Fruit fly (Drosophila melanogaster) whole organism, embryonic: ENCODE data around the gene brat.

ENCODE experiments used
- Ada2b ChIP-seq: fragments of 200-800 bp; sonication (Bioruptor generic); IDR thresholded peaks from 2 replicates; pipeline ENCODE4 v1.3.6; 2022; ENCODE audit warnings: missing biosample characterization, missing genetic modification characterization
- Awh ChIP-seq: fragments of 200-800 bp; sonication (Bioruptor generic); IDR thresholded peaks from 2 replicates; pipeline ENCODE4, ENCODE4 v1.3.6; 2022; ENCODE audit warnings: missing biosample characterization, missing genetic modification characterization
- Bdp1 ChIP-seq: fragments of 200-800 bp; sonication (Bioruptor generic); optimal IDR thresholded peaks from 3 replicates; lab custom pipeline; 2016; ENCODE audit warnings: missing biosample characterization, missing genetic modification characterization
- CG10321 ChIP-seq: fragments of 200-800 bp; sonication (Bioruptor generic); IDR thresholded peaks from 2 replicates; pipeline ENCODE4 v1.3.6; 2022; ENCODE audit warnings: missing biosample characterization, missing genetic modification characterization
- CG13123 ChIP-seq: fragments of 200-800 bp; sonication (Bioruptor generic); optimal IDR thresholded peaks from 2 replicates; lab custom pipeline; 2016; ENCODE audit warnings: missing biosample characterization, missing genetic modification characterization
- CG13894 ChIP-seq: fragments of 200-800 bp; sonication (Bioruptor generic); optimal IDR thresholded peaks from 3 replicates; lab custom pipeline; 2018; ENCODE audit warnings: missing biosample characterization, mild to moderate bottlenecking, missing genetic modification characterization, moderate library complexity
- CG14710 ChIP-seq: fragments of 200-800 bp; sonication (Bioruptor generic); optimal IDR thresholded peaks from 3 replicates; lab custom pipeline; 2019; ENCODE audit warnings: missing biosample characterization, mild to moderate bottlenecking, missing genetic modification characterization, moderate library complexity
- CG15269 ChIP-seq: fragments of 200-800 bp; sonication (Bioruptor generic); optimal IDR thresholded peaks from 2 replicates; lab custom pipeline; 2018; ENCODE audit warnings: missing biosample characterization, mild to moderate bottlenecking, missing genetic modification characterization, moderate library complexity
- CG15696 ChIP-seq: fragments of 200-800 bp; sonication (Bioruptor generic); optimal IDR thresholded peaks from 2 replicates; lab custom pipeline; 2019; ENCODE audit warnings: missing biosample characterization, mild to moderate bottlenecking, missing genetic modification characterization, moderate library complexity
- CG2120 ChIP-seq: fragments of 200-800 bp; sonication (Bioruptor generic); optimal IDR thresholded peaks from 3 replicates; lab custom pipeline; 2016; ENCODE audit warnings: missing biosample characterization, missing genetic modification characterization
- CG2199 ChIP-seq: fragments of 200-800 bp; sonication (Bioruptor generic); IDR thresholded peaks from 3 replicates; pipeline ENCODE4 v1.3.6; 2022; ENCODE audit warnings: missing biosample characterization, missing genetic modification characterization
- CG3065 ChIP-seq: fragments of 200-800 bp; sonication (Bioruptor generic); optimal IDR thresholded peaks from 2 replicates; lab custom pipeline; 2016; ENCODE audit warnings: missing biosample characterization, missing genetic modification characterization
- CG4854 ChIP-seq: fragments of 200-800 bp; sonication (Bioruptor generic); optimal IDR thresholded peaks from 2 replicates; lab custom pipeline; 2016; ENCODE audit warnings: missing biosample characterization, missing genetic modification characterization, inconsistent platforms
- CG7357 ChIP-seq: fragments of 200-800 bp; sonication (Bioruptor generic); IDR thresholded peaks from 3 replicates; pipeline ENCODE4 v1.3.6; 2022; ENCODE audit warnings: missing biosample characterization, missing genetic modification characterization
- CG7372 ChIP-seq: fragments of 200-800 bp; sonication (Bioruptor generic); IDR thresholded peaks from 2 replicates; pipeline ENCODE4 v1.3.6; 2022; ENCODE audit warnings: missing biosample characterization, missing genetic modification characterization
- CG7786 ChIP-seq: fragments of 200-800 bp; sonication (Bioruptor generic); optimal IDR thresholded peaks from 2 replicates; lab custom pipeline; 2016; ENCODE audit warnings: missing biosample characterization, missing genetic modification characterization
- Eip74EF ChIP-seq, 2 experiments: fragments of 200-800 bp in 1 of 2; fragments of >200 bp in 1 of 2; sonication (Bioruptor generic) in 1 of 2; optimal IDR thresholded peaks; 2 replicates each; lab custom pipeline; 2017 to 2019; ENCODE audit warnings: missing biosample characterization in 2 of 2, missing genetic modification characterization in 2 of 2, mild to moderate bottlenecking in 1 of 2, moderate library complexity in 1 of 2
- HLH4C ChIP-seq: fragments of 200-800 bp; sonication (Bioruptor generic); IDR thresholded peaks from 3 replicates; pipeline ENCODE4 v1.3.6; 2022; ENCODE audit warnings: missing biosample characterization, missing genetic modification characterization; ENCODE audit not compliant: partially characterized antibody
- Hmr ChIP-seq: fragments of 200-800 bp; sonication (Bioruptor generic); optimal IDR thresholded peaks from 3 replicates; lab custom pipeline; 2017; ENCODE audit warnings: mild to moderate bottlenecking, missing biosample characterization, missing genetic modification reagents, missing genetic modification characterization
- Lhr ChIP-seq: fragments of 200-800 bp; sonication (Bioruptor generic); optimal IDR thresholded peaks from 3 replicates; lab custom pipeline; 2017; ENCODE audit warnings: mild to moderate bottlenecking, missing biosample characterization, missing genetic modification reagents, missing genetic modification characterization
- Med ChIP-seq: fragments of 200-800 bp; sonication (Bioruptor generic); peaks from one replicate; lab custom pipeline; 2016; ENCODE audit warnings: missing biosample characterization, missing genetic modification characterization, mild to moderate bottlenecking, inconsistent platforms, moderate library complexity
- Oaz ChIP-seq: fragments of 200-800 bp; sonication (Bioruptor generic); IDR thresholded peaks from 2 replicates; pipeline ENCODE4 v1.3.6; 2022; ENCODE audit warnings: missing biosample characterization, missing genetic modification characterization
- PHDP ChIP-seq: fragments of 200-800 bp; sonication (Bioruptor generic); optimal IDR thresholded peaks from 3 replicates; lab custom pipeline; 2018; ENCODE audit warnings: missing biosample characterization, mild to moderate bottlenecking, missing genetic modification characterization, moderate library complexity
- Ptx1 ChIP-seq: fragments of 200-800 bp; sonication (Bioruptor generic); IDR thresholded peaks from 2 replicates; pipeline ENCODE4 v1.3.6; 2022; ENCODE audit warnings: missing biosample characterization, missing genetic modification characterization
- Sox100B ChIP-seq: fragments of 200-800 bp; sonication (Bioruptor generic); optimal IDR thresholded peaks from 3 replicates; lab custom pipeline; 2018; ENCODE audit warnings: missing biosample characterization, mild to moderate bottlenecking, missing genetic modification characterization
- al ChIP-seq: fragments of 200-800 bp; sonication (Bioruptor generic); IDR thresholded peaks from 2 replicates; pipeline ENCODE4 v1.3.6; 2022; ENCODE audit warnings: missing biosample characterization, missing genetic modification characterization
- bab2 ChIP-seq: fragments of 200-800 bp; sonication (Bioruptor generic); optimal IDR thresholded peaks from 2 replicates; lab custom pipeline; 2016; ENCODE audit warnings: missing biosample characterization, missing genetic modification characterization
- chinmo ChIP-seq: fragments of 200-800 bp; sonication (Bioruptor generic); IDR thresholded peaks from 4 replicates; pipeline ENCODE4 v1.3.6; 2022; ENCODE audit warnings: missing biosample characterization, missing genetic modification characterization; ENCODE audit not compliant: partially characterized antibody
- croc ChIP-seq: fragments of 200-800 bp; sonication (Bioruptor generic); conservative IDR thresholded peaks from 3 replicates; pipeline ENCODE4 v1.3.6; 2022; ENCODE audit warnings: missing biosample characterization, missing genetic modification characterization
- ems ChIP-seq: fragments of 200-800 bp; sonication (Bioruptor generic); optimal IDR thresholded peaks from 3 replicates; lab custom pipeline; 2016; ENCODE audit warnings: missing biosample characterization, missing genetic modification characterization
- gcm ChIP-seq: fragments of 200-800 bp; sonication (Bioruptor generic); optimal IDR thresholded peaks from 2 replicates; lab custom pipeline; 2019; ENCODE audit warnings: missing biosample characterization, mild to moderate bottlenecking, missing genetic modification characterization, moderate library complexity
- gsb-n ChIP-seq: fragments of 200-800 bp; sonication (Bioruptor generic); optimal IDR thresholded peaks from 3 replicates; lab custom pipeline; 2018; ENCODE audit warnings: missing biosample characterization, mild to moderate bottlenecking, missing genetic modification characterization
- h ChIP-seq: fragments of >200 bp; optimal IDR thresholded peaks from 2 replicates; lab custom pipeline; 2017
- hb ChIP-seq: fragments of 200-800 bp; sonication (Bioruptor generic); IDR thresholded peaks from 3 replicates; pipeline ENCODE4 v1.3.6; 2022; ENCODE audit warnings: missing biosample characterization, missing genetic modification characterization; ENCODE audit not compliant: partially characterized antibody
- ken ChIP-seq: fragments of 200-800 bp; sonication (Bioruptor generic); IDR thresholded peaks from 3 replicates; pipeline ENCODE4 v1.3.6; 2022; ENCODE audit warnings: missing biosample characterization, missing genetic modification characterization
- klu ChIP-seq: fragments of 200-800 bp; sonication (Bioruptor generic); IDR thresholded peaks from 2 replicates; pipeline ENCODE4 v1.3.6; 2022; ENCODE audit warnings: missing biosample characterization, missing genetic modification characterization
- kni ChIP-seq: fragments of 200-800 bp; sonication (Bioruptor generic); optimal IDR thresholded peaks from 3 replicates; lab custom pipeline; 2017; ENCODE audit warnings: mild to moderate bottlenecking, missing biosample characterization, missing genetic modification reagents, missing genetic modification characterization
- nerfin-2 ChIP-seq: fragments of 200-800 bp; sonication (Bioruptor generic); IDR thresholded peaks from 2 replicates; pipeline ENCODE4 v1.3.6; 2022; ENCODE audit warnings: missing biosample characterization, missing genetic modification characterization; ENCODE audit not compliant: partially characterized antibody
- nmo ChIP-seq: fragments of 200-800 bp; sonication (Bioruptor generic); optimal IDR thresholded peaks from 2 replicates; lab custom pipeline; 2018; ENCODE audit warnings: missing biosample characterization, mild to moderate bottlenecking, missing genetic modification characterization, moderate library complexity
- pb ChIP-seq: fragments of 200-800 bp; sonication (Bioruptor generic); optimal IDR thresholded peaks from 3 replicates; lab custom pipeline; 2016; ENCODE audit warnings: missing biosample characterization, missing genetic modification characterization
- rib ChIP-seq: fragments of 200-800 bp; sonication (Bioruptor generic); IDR thresholded peaks from 2 replicates; pipeline ENCODE4 v1.3.6; 2022; ENCODE audit warnings: missing biosample characterization, missing genetic modification characterization
- seq ChIP-seq: fragments of 200-800 bp; sonication (Bioruptor generic); IDR thresholded peaks from 2 replicates; pipeline ENCODE4 v1.3.6; 2022; ENCODE audit warnings: missing biosample characterization, missing genetic modification characterization
- sisA ChIP-seq: fragments of 200-800 bp; sonication (Bioruptor generic); IDR thresholded peaks from 2 replicates; pipeline ENCODE4 v1.3.6; 2022; ENCODE audit warnings: missing biosample characterization, missing genetic modification characterization
- slp2 ChIP-seq: fragments of 200-800 bp; sonication (Bioruptor generic); optimal IDR thresholded peaks from 2 replicates; lab custom pipeline; 2016; ENCODE audit warnings: missing biosample characterization, missing genetic modification characterization
- tll ChIP-seq, 2 experiments: fragments of 200-800 bp in 1 of 2; fragments of >200 bp in 1 of 2; sonication (Bioruptor generic) in 1 of 2; optimal IDR thresholded peaks; 2 replicates each; lab custom pipeline; 2017 to 2019; ENCODE audit warnings: missing biosample characterization in 2 of 2, missing genetic modification characterization in 2 of 2, mild to moderate bottlenecking in 1 of 2, moderate library complexity in 1 of 2
- twi ChIP-seq: fragments of 200-800 bp; optimal IDR thresholded peaks from 2 replicates; lab custom pipeline; 2019; ENCODE audit warnings: missing biosample characterization, mild to moderate bottlenecking, missing genetic modification characterization, moderate library complexity
- vvl ChIP-seq: fragments of 200-800 bp; sonication (Bioruptor generic); IDR thresholded peaks from 2 replicates; pipeline ENCODE4 v1.3.6; 2022; ENCODE audit warnings: missing biosample characterization, missing genetic modification characterization
- yki ChIP-seq: fragments of >200 bp; optimal IDR thresholded peaks from 3 replicates; lab custom pipeline; 2018

brat gene

DNA sequence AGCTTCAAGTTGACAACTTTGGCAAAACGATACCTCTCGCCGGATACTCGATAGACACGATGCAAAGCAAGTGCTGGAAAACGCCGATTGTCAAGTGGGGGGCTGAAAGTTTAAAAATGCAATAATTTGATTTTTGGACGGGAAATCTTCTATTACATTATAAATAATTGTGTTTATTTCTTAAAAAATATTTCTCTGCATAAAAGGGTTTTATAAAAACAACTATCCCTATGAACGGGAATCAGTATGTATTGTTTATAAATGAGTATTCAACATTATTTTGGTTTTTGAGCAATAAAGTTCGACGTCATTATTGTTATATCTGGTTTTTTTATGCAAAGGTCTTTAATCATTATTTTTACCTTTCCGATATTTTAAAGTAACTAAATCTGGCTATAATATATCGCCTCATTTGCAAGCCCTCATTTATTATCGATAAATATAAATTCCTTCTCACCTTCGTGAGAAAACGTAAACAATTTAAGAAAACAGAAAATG, 1.7 kb upstream of the brat start, which contains the start of the genes AsnRS and DCTN6-p27 (continued):
- TF ChIP-seq Hmr (GFP tag; lab: Kevin White, UChicago) (peak; percentile 66), Oaz (GFP tag; lab: Robert Waterston, UW) (no peak), HLH4C (GFP tag; lab: Robert Waterston, UW) (peak; percentile 78), Ptx1 (GFP tag; lab: Robert Waterston, UW) (peak; percentile 66), CG15696 (tag; lab: Kevin White, UChicago) (peak; percentile 64), CG13123 (GFP tag; lab: Kevin White, UChicago) (peak; percentile 62), CG7357 (GFP tag; lab: Robert Waterston, UW) (0 out of 3 replicates have a peak, but pooled peaks have one; percentile 15), CG7372 (no peak), bab2 (GFP tag; lab: Kevin White, UChicago) (peak; percentile 39), Ada2b (GFP tag; lab: Robert Waterston, UW) (peak; percentile 52)

DNA sequence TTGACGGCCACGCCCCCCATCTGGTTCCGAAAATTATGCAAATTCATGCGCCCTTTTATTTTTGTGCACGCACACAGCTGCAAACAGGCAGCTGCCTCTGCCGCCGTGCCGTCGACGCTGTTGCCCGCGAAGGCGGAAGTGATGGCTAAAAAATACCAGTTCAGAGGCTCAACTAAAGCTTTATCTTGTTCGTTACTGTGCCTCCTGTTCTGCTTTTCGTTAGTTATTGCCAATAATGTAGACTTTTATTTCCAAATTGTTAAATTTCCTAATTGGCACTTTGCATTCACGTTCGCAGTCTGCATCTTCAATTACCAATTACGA, 712 bp downstream of the brat start:
- no peak for TF ChIP-seq CG10321 (GFP tag; lab: Robert Waterston, UW)
- TF ChIP-seq pb (GFP tag; lab: Kevin White, UChicago) = no peak
- TF ChIP-seq Sox100B (GFP tag; lab: Kevin White, UChicago) = peak; percentile 24
- TF ChIP-seq CG2199 (GFP tag; lab: Robert Waterston, UW) = peak; percentile 58; the same call in 2 of the 3 replicates
- TF ChIP-seq croc = no peak
- TF ChIP-seq Eip74EF (GFP tag; optimal IDR thresholded peaks at IDR 0.05; lab: Kevin White, UChicago) = peak in 1 of 2 experiments; percentile 80
- no peak for TF ChIP-seq sisA
- TF ChIP-seq PHDP = no peak
- TF ChIP-seq Med (GFP tag; lab: Kevin White, UChicago) = peak; percentile 71
- no peak for TF ChIP-seq Bdp1 (GFP tag; lab: Kevin White, UChicago)
- TF ChIP-seq CG3065 (GFP tag; lab: Kevin White, UChicago) = peak; percentile 11
- TF ChIP-seq rib = 0 out of 2 replicates have a peak, but pooled peaks have one; percentile 22
- no peak for TF ChIP-seq CG13894 (tag; lab: Kevin White, UChicago)
- TF ChIP-seq Awh (GFP tag; lab: Robert Waterston, UW) = 0 out of 2 replicates have a peak, but pooled peaks have one; percentile 18
- peak; percentile 56 for TF ChIP-seq vvl
- peak; percentile 51; the same call in 2 of the 4 replicates for TF ChIP-seq chinmo (GFP tag; lab: Robert Waterston, UW)
- TF ChIP-seq, all 482 proteins: peak for 9

DNA sequence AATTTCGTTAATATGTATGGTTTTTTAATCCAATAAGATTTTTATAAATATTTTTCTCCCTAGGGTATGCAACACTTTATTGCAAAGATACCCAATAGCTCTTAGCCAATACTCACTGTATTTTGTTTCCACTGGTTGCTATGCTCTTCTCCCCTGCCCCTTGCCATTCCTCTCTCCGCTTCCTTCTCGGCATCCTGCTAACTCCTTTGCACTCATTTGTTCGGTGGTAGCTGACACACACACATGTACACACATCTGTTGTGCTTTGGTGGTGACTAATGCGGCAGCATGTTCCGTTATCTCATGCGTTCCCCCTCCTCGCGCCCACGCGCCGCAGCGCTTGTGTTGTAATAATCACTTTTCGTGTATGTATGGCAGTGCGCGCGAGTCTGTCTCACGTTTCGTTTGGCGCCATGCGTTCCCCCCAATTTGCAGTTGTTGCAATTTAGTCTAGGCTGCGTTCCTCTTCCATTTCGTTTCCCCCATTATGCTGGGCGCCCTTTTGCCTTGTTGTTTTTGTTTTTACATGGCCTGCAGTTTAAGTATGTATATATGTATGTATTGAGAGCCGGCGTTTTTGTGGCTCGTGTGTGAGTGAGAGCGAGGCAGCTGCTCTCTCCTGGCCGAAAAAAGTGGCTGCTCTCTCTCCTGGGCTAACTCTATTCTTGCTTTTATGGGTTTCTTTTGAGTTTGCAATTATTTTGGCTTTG, 1.4 kb downstream of the brat start, which contains the start of gene Polr1D:
Gene Polr1D (minus strand): TSS at position 420 of the 710 bp plus-strand sequence.
- TF ChIP-seq twi (tag; lab: Kevin White, UChicago) (peak; percentile 86), al (GFP tag; lab: Robert Waterston, UW) (no peak), CG14710 (tag; lab: Kevin White, UChicago) (no peak), CG15269 (peak; percentile 51), ken (no peak), yki (lab: Kevin White, UChicago) (peak; percentile 32), nerfin-2 (no peak; the same call in 1 of the 2 replicates), klu (GFP tag; lab: Robert Waterston, UW) (peak; percentile 12; the same call in 1 of the 2 replicates), kni (GFP tag; lab: Kevin White, UChicago) (peak; percentile 92), hb (GFP tag; lab: Robert Waterston, UW) (no peak), slp2 (GFP tag; lab: Kevin White, UChicago) (no peak), nmo (peak; percentile 24), Lhr (GFP tag; lab: Kevin White, UChicago) (no peak), gsb-n (tag; lab: Kevin White, UChicago) (peak; percentile 43), h (no peak), CG2120 (GFP tag; lab: Kevin White, UChicago) (peak; percentile 2), ems (GFP tag; lab: Kevin White, UChicago) (no peak), CG4854 (GFP tag; lab: Kevin White, UChicago) (no peak), tll (GFP tag; optimal IDR thresholded peaks at IDR 0.05; lab: Kevin White, UChicago) (peak in 1 of 2 experiments; percentile 30), CG7786 (GFP tag; lab: Kevin White, UChicago) (no peak), gcm (GFP tag; lab: Kevin White, UChicago) (peak; percentile 30), seq (GFP tag; lab: Robert Waterston, UW) (peak; percentile 62)
